Fruit fly (Drosophila melanogaster) Kc167 (cell line): Measurements from ENCODE around the gene OdsH.

Source experiments
- Myc ChIP-seq: fragments of >200 bp; optimal IDR thresholded peaks from 2 replicates; lab custom pipeline; 2017; ENCODE audit warnings: missing external identifiers
- Sin3A ChIP-seq: fragments of >200 bp; optimal IDR thresholded peaks from 2 replicates; lab custom pipeline; 2018; ENCODE audit warnings: missing external identifiers
- h ChIP-seq: fragments of >200 bp; optimal IDR thresholded peaks from 3 replicates; lab custom pipeline; 2018; ENCODE audit warnings: missing external identifiers
- insv ChIP-seq: fragments of >200 bp; optimal IDR thresholded peaks from 3 replicates; lab custom pipeline; 2018; ENCODE audit warnings: missing external identifiers
- psq ChIP-seq: fragments of >200 bp; optimal IDR thresholded peaks from 2 replicates; lab custom pipeline; 2017; ENCODE audit warnings: missing external identifiers
- ttk ChIP-seq: sonication (Bioruptor generic); optimal IDR thresholded peaks from 2 replicates; lab custom pipeline; 2017; ENCODE audit warnings: missing external identifiers

Gene OdsH

dm6 chrX:17768130-17768697, 22.6 kb upstream of the OdsH start, which contains the start of gene unc-4:
TSS of gene unc-4 (plus strand) at chrX:17768569.
- no peak for TF ChIP-seq ttk (lab: Kevin White, UChicago)
- no peak for TF ChIP-seq h (lab: Kevin White, UChicago)
- no peak for TF ChIP-seq insv (lab: Kevin White, UChicago)
- TF ChIP-seq psq (lab: Kevin White, UChicago) = no peak
- no peak for TF ChIP-seq Myc (lab: Kevin White, UChicago)
- no peak for TF ChIP-seq Sin3A (lab: Kevin White, UChicago)

- TF ChIP-seq ttk (lab: Kevin White, UChicago) = no peak
- TF ChIP-seq psq (lab: Kevin White, UChicago) = no peak
- no peak for TF ChIP-seq Myc (lab: Kevin White, UChicago)
- no peak for TF ChIP-seq h (lab: Kevin White, UChicago)
- no peak for TF ChIP-seq insv (lab: Kevin White, UChicago)
- TF ChIP-seq Sin3A (lab: Kevin White, UChicago) = no peak
Observed at dm6 chrX:17769179-17769578, 21.6 kb upstream of the OdsH start.

- TF ChIP-seq Sin3A (lab: Kevin White, UChicago) = no peak
Observed at dm6 chrX:17771878-17772277, 18.9 kb upstream of the OdsH start.

dm6 chrX:17774548-17774947, 16.3 kb upstream of the OdsH start:
- TF ChIP-seq psq (lab: Kevin White, UChicago) (no peak), insv (lab: Kevin White, UChicago) (no peak), Myc (lab: Kevin White, UChicago) (no peak), h (lab: Kevin White, UChicago) (no peak), ttk (lab: Kevin White, UChicago) (no peak), Sin3A (lab: Kevin White, UChicago) (no peak)

dm6 chrX:17780295-17780694, 10.5 kb upstream of the OdsH start:
- TF ChIP-seq ttk (lab: Kevin White, UChicago) = no peak
- TF ChIP-seq Sin3A (lab: Kevin White, UChicago) = no peak
- no peak for TF ChIP-seq psq (lab: Kevin White, UChicago)
- no peak for TF ChIP-seq h (lab: Kevin White, UChicago)
- TF ChIP-seq Myc (lab: Kevin White, UChicago) = no peak
- TF ChIP-seq insv (lab: Kevin White, UChicago) = no peak

dm6 chrX:17780834-17781233, 10.0 kb upstream of the OdsH start:
- TF ChIP-seq ttk (lab: Kevin White, UChicago) (no peak), insv (lab: Kevin White, UChicago) (no peak), Myc (lab: Kevin White, UChicago) (no peak), psq (lab: Kevin White, UChicago) (no peak), Sin3A (lab: Kevin White, UChicago) (no peak), h (lab: Kevin White, UChicago) (no peak)

- no peak for TF ChIP-seq psq (lab: Kevin White, UChicago)
- TF ChIP-seq insv (lab: Kevin White, UChicago) = no peak
- no peak for TF ChIP-seq h (lab: Kevin White, UChicago)
- TF ChIP-seq ttk (lab: Kevin White, UChicago) = no peak
- TF ChIP-seq Sin3A (lab: Kevin White, UChicago) = no peak
- TF ChIP-seq Myc (lab: Kevin White, UChicago) = no peak
Observed at dm6 chrX:17782058-17782457, 8.8 kb upstream of the OdsH start.

dm6 chrX:17789413-17790054, 1.3 kb upstream of the OdsH start:
- TF ChIP-seq h (lab: Kevin White, UChicago) (no peak), psq (lab: Kevin White, UChicago) (no peak), insv (lab: Kevin White, UChicago) (no peak), Sin3A (lab: Kevin White, UChicago) (no peak), Myc (lab: Kevin White, UChicago) (no peak), ttk (lab: Kevin White, UChicago) (no peak)

- TF ChIP-seq Sin3A (lab: Kevin White, UChicago) (no peak), Myc (lab: Kevin White, UChicago) (no peak), ttk (lab: Kevin White, UChicago) (no peak), h (lab: Kevin White, UChicago) (no peak), insv (lab: Kevin White, UChicago) (no peak), psq (lab: Kevin White, UChicago) (no peak)
Observed at dm6 chrX:17790072-17790471, 738 bp upstream of the OdsH start.

dm6 chrX:17799070-17799802, 8.4 kb downstream of the OdsH start:
- TF ChIP-seq insv (lab: Kevin White, UChicago) (no peak), h (lab: Kevin White, UChicago) (no peak), Myc (lab: Kevin White, UChicago) (no peak), ttk (lab: Kevin White, UChicago) (no peak), psq (lab: Kevin White, UChicago) (no peak), Sin3A (lab: Kevin White, UChicago) (no peak)

dm6 chrX:17799803-17800151, 9.0 kb downstream of the OdsH start:
- TF ChIP-seq insv (lab: Kevin White, UChicago) = no peak
- TF ChIP-seq Sin3A (lab: Kevin White, UChicago) = no peak
